Worm (Caenorhabditis elegans): ENCODE results near the gene K01A11.3.

DNA sequence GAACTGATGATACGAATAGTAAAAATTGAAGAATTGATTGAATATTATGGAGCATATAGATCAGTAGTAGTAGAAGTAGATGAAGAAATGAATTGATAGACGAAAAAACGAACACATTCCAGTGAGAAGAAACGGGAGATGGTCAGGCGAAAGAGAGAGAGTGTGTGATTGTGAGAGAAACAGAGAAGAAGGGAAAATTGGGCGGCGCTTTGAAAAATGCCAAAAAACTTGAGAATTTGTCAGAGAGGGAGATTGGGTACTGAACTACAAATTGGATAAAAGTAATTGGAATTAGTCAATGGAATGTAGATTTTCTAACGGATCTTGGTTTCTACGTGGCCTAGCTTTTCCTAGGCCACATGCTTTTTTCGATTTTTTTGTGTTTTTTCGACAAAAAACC is 35.8 kb upstream of the K01A11.3 start, which contains the start of gene C34C12.7:
- TF ChIP-seq T22C8.4 (GFP tag; IDR thresholded peaks at IDR 0.05) (no peak), ztf-23 (GFP tag; IDR thresholded peaks at IDR 0.05) (no peak), flt-1 (GFP tag; IDR thresholded peaks at IDR 0.05) (no peak), klf-2 (GFP tag; conservative IDR thresholded peaks at IDR 0.05) (no peak), cog-1 (tag; optimal IDR thresholded peaks at IDR 0.05) (no peak), med-1 (GFP tag; optimal IDR thresholded peaks at IDR 0.05; ENCODE audit: insufficient read depth) (no peak), ref-1 (GFP tag; conservative IDR thresholded peaks at IDR 0.05) (no peak)

Measured in whole organism, midembryonic.